Fruit fly (Drosophila melanogaster) whole organism, embryonic: ENCODE data around the gene Ugt316A1.
A peak's percentile ranks its signal among the peaks of the same experiment; 100 is the strongest.

Experiments used
- CG12104 ChIP-seq: fragments of 200-800 bp; sonication (Bioruptor generic); optimal IDR thresholded peaks from 3 replicates; lab custom pipeline; 2016; ENCODE audit warnings: missing biosample characterization, missing genetic modification characterization
- CG12769 ChIP-seq: fragments of 200-800 bp; sonication (Bioruptor generic); optimal IDR thresholded peaks from 2 replicates; lab custom pipeline; 2019; ENCODE audit warnings: missing biosample characterization, mild to moderate bottlenecking, missing genetic modification characterization, moderate library complexity
- CG13296 ChIP-seq: fragments of 200-800 bp; sonication (Bioruptor generic); optimal IDR thresholded peaks from 3 replicates; lab custom pipeline; 2018; ENCODE audit warnings: missing biosample characterization, mild to moderate bottlenecking, missing genetic modification characterization
- CG13624 ChIP-seq: fragments of 200-800 bp; sonication (Bioruptor generic); optimal IDR thresholded peaks from 2 replicates; lab custom pipeline; 2016; ENCODE audit warnings: missing biosample characterization, missing genetic modification characterization
- CG13894 ChIP-seq: fragments of 200-800 bp; sonication (Bioruptor generic); optimal IDR thresholded peaks from 3 replicates; lab custom pipeline; 2018; ENCODE audit warnings: missing biosample characterization, mild to moderate bottlenecking, missing genetic modification characterization, moderate library complexity
- CG14710 ChIP-seq: fragments of 200-800 bp; sonication (Bioruptor generic); optimal IDR thresholded peaks from 3 replicates; lab custom pipeline; 2019; ENCODE audit warnings: missing biosample characterization, mild to moderate bottlenecking, missing genetic modification characterization, moderate library complexity
- CG15011 ChIP-seq: fragments of 200-800 bp; sonication (Bioruptor generic); optimal IDR thresholded peaks from 3 replicates; lab custom pipeline; 2018; ENCODE audit warnings: missing biosample characterization, mild to moderate bottlenecking, missing genetic modification characterization
- CG15269 ChIP-seq: fragments of 200-800 bp; sonication (Bioruptor generic); optimal IDR thresholded peaks from 2 replicates; lab custom pipeline; 2018; ENCODE audit warnings: missing biosample characterization, mild to moderate bottlenecking, missing genetic modification characterization, moderate library complexity
- CG16863 ChIP-seq: fragments of 200-800 bp; sonication (Bioruptor generic); optimal IDR thresholded peaks from 3 replicates; lab custom pipeline; 2016; ENCODE audit warnings: missing biosample characterization, missing genetic modification characterization
- CG17359 ChIP-seq: fragments of 200-800 bp; sonication (Bioruptor generic); optimal IDR thresholded peaks from 3 replicates; lab custom pipeline; 2018; ENCODE audit warnings: missing biosample characterization, mild to moderate bottlenecking, missing genetic modification characterization, moderate library complexity
- CG17802 ChIP-seq: fragments of 200-800 bp; sonication (Bioruptor generic); optimal IDR thresholded peaks from 2 replicates; lab custom pipeline; 2018; ENCODE audit warnings: missing biosample characterization, mild to moderate bottlenecking, missing genetic modification characterization, moderate library complexity
- CG2116 ChIP-seq: fragments of 200-800 bp; sonication (Bioruptor generic); optimal IDR thresholded peaks from 3 replicates; lab custom pipeline; 2018; ENCODE audit warnings: missing biosample characterization, mild to moderate bottlenecking, missing genetic modification characterization
- CG32767 ChIP-seq: fragments of 200-800 bp; sonication (Bioruptor generic); IDR thresholded peaks from 2 replicates; pipeline ENCODE4 v1.3.6; 2022; ENCODE audit warnings: missing biosample characterization, missing genetic modification characterization
- CG4854 ChIP-seq: fragments of 200-800 bp; sonication (Bioruptor generic); optimal IDR thresholded peaks from 2 replicates; lab custom pipeline; 2016; ENCODE audit warnings: missing biosample characterization, missing genetic modification characterization, inconsistent platforms
- CG7786 ChIP-seq: fragments of 200-800 bp; sonication (Bioruptor generic); optimal IDR thresholded peaks from 2 replicates; lab custom pipeline; 2016; ENCODE audit warnings: missing biosample characterization, missing genetic modification characterization
- CG7987 ChIP-seq: fragments of 200-800 bp; sonication (Bioruptor generic); optimal IDR thresholded peaks from 2 replicates; lab custom pipeline; 2018; ENCODE audit warnings: missing biosample characterization, mild to moderate bottlenecking, missing genetic modification characterization, moderate library complexity
- CG8281 ChIP-seq: fragments of 200-800 bp; sonication (Bioruptor generic); optimal IDR thresholded peaks from 2 replicates; lab custom pipeline; 2018; ENCODE audit warnings: missing biosample characterization, mild to moderate bottlenecking, missing genetic modification characterization, moderate library complexity
- CG8290 ChIP-seq, 3 experiments: fragments of 200-800 bp; sonication (Bioruptor generic); optimal IDR thresholded peaks; 2 replicates each; lab custom pipeline; 2016 to 2019; ENCODE audit warnings: missing biosample characterization in 3 of 3, missing genetic modification characterization in 3 of 3, mild to moderate bottlenecking in 2 of 3, moderate library complexity in 1 of 3
- CG9609 ChIP-seq: fragments of 200-800 bp; sonication (Bioruptor generic); optimal IDR thresholded peaks from 3 replicates; lab custom pipeline; 2016; ENCODE audit warnings: missing biosample characterization, missing genetic modification characterization
- Chrac-16 ChIP-seq: fragments of 200-800 bp; sonication (Bioruptor generic); optimal IDR thresholded peaks from 3 replicates; lab custom pipeline; 2016; ENCODE audit warnings: missing biosample characterization, missing genetic modification characterization
- Dll ChIP-seq: fragments of 200-800 bp; sonication (Bioruptor generic); IDR thresholded peaks from 4 replicates; pipeline ENCODE4 v1.3.6; 2022; ENCODE audit warnings: missing biosample characterization, missing genetic modification characterization; ENCODE audit not compliant: partially characterized antibody
- Doc3 ChIP-seq: fragments of 200-800 bp; sonication (Bioruptor generic); IDR thresholded peaks from 3 replicates; pipeline ENCODE4 v1.3.6; 2022; ENCODE audit warnings: missing biosample characterization, missing genetic modification characterization; ENCODE audit not compliant: partially characterized antibody
- Eip74EF ChIP-seq, 2 experiments: fragments of 200-800 bp in 1 of 2; fragments of >200 bp in 1 of 2; sonication (Bioruptor generic) in 1 of 2; optimal IDR thresholded peaks; 2 replicates each; lab custom pipeline; 2017 to 2019; ENCODE audit warnings: missing biosample characterization in 2 of 2, missing genetic modification characterization in 2 of 2, mild to moderate bottlenecking in 1 of 2, moderate library complexity in 1 of 2
- Fer1 ChIP-seq: fragments of 200-800 bp; sonication (Bioruptor generic); optimal IDR thresholded peaks from 2 replicates; lab custom pipeline; 2017; ENCODE audit warnings: missing biosample characterization, mild to moderate bottlenecking, missing genetic modification characterization
- HmgZ ChIP-seq: fragments of 200-800 bp; sonication (Bioruptor generic); optimal IDR thresholded peaks from 2 replicates; lab custom pipeline; 2018; ENCODE audit warnings: missing biosample characterization, mild to moderate bottlenecking, missing genetic modification characterization
- Hmx ChIP-seq: fragments of 200-800 bp; sonication (Bioruptor generic); optimal IDR thresholded peaks from 2 replicates; lab custom pipeline; 2016; ENCODE audit warnings: missing biosample characterization, missing genetic modification characterization
- Med ChIP-seq: fragments of 200-800 bp; sonication (Bioruptor generic); peaks from one replicate; lab custom pipeline; 2016; ENCODE audit warnings: missing biosample characterization, missing genetic modification characterization, mild to moderate bottlenecking, inconsistent platforms, moderate library complexity
- Trl ChIP-seq, 3 experiments: fragments of >200 bp in 2 of 3; fragments of 200-800 bp in 1 of 3; sonication (Bioruptor generic) in 1 of 3; optimal IDR thresholded peaks; 2 replicates in 1 of 3; 3 replicates in 2 of 3; lab custom pipeline; 2016 to 2017; ENCODE audit warnings: missing biosample characterization in 1 of 3, missing genetic modification characterization in 1 of 3
- amos ChIP-seq: fragments of 200-800 bp; sonication (Bioruptor generic); IDR thresholded peaks from 2 replicates; pipeline ENCODE4 v1.3.6; 2022; ENCODE audit warnings: missing biosample characterization, missing genetic modification characterization; ENCODE audit not compliant: partially characterized antibody
- cato ChIP-seq: fragments of 200-800 bp; sonication (Bioruptor generic); optimal IDR thresholded peaks from 2 replicates; lab custom pipeline; 2016; ENCODE audit warnings: missing biosample characterization, missing genetic modification characterization, borderline replicate concordance
- ci ChIP-seq: fragments of 200-800 bp; sonication (Bioruptor generic); IDR thresholded peaks from 3 replicates; pipeline ENCODE4 v1.3.6; 2022; ENCODE audit warnings: missing biosample characterization, missing genetic modification characterization
- cwo ChIP-seq: fragments of 200-800 bp; sonication (Bioruptor generic); optimal IDR thresholded peaks from 3 replicates; lab custom pipeline; 2017; ENCODE audit warnings: missing biosample characterization, missing genetic modification characterization, mild to moderate bottlenecking, moderate library complexity, missing genetic modification reagents
- dysf ChIP-seq: fragments of 200-800 bp; sonication (Bioruptor generic); IDR thresholded peaks from 3 replicates; pipeline ENCODE4 v1.3.6; 2022; ENCODE audit warnings: missing biosample characterization, missing genetic modification characterization
- fd96Cb ChIP-seq: fragments of 200-800 bp; sonication (Bioruptor generic); optimal IDR thresholded peaks from 2 replicates; lab custom pipeline; 2018; ENCODE audit warnings: missing biosample characterization, mild to moderate bottlenecking, missing genetic modification characterization, moderate library complexity
- fu2 ChIP-seq: fragments of 200-800 bp; sonication (Bioruptor generic); optimal IDR thresholded peaks from 2 replicates; lab custom pipeline; 2016; ENCODE audit warnings: missing biosample characterization, missing genetic modification characterization
- gro ChIP-seq: fragments of 200-800 bp; sonication (Bioruptor generic); optimal IDR thresholded peaks from 2 replicates; lab custom pipeline; 2016; ENCODE audit warnings: missing biosample characterization, missing genetic modification characterization
- hkb ChIP-seq, 2 experiments: fragments of 200-800 bp in 1 of 2; fragments of >200 bp in 1 of 2; sonication (Bioruptor generic) in 1 of 2; IDR thresholded peaks in 1 of 2; optimal IDR thresholded peaks in 1 of 2; 2 replicates each; pipeline versions ENCODE4 v1.3.6 to Lab custom; 2017 to 2022; ENCODE audit warnings: missing biosample characterization in 1 of 2, missing genetic modification characterization in 1 of 2
- lbe ChIP-seq: fragments of 200-800 bp; sonication (Bioruptor generic); optimal IDR thresholded peaks from 2 replicates; lab custom pipeline; 2016; ENCODE audit warnings: missing biosample characterization, mild to moderate bottlenecking, missing genetic modification characterization
- nerfin-2 ChIP-seq: fragments of 200-800 bp; sonication (Bioruptor generic); IDR thresholded peaks from 2 replicates; pipeline ENCODE4 v1.3.6; 2022; ENCODE audit warnings: missing biosample characterization, missing genetic modification characterization; ENCODE audit not compliant: partially characterized antibody
- nom ChIP-seq: fragments of 200-800 bp; sonication (Bioruptor generic); optimal IDR thresholded peaks from 2 replicates; lab custom pipeline; 2017; ENCODE audit warnings: missing biosample characterization, missing genetic modification characterization, mild to moderate bottlenecking, moderate library complexity, missing genetic modification reagents
- repo ChIP-seq: fragments of 200-800 bp; sonication (Bioruptor generic); optimal IDR thresholded peaks from 2 replicates; lab custom pipeline; 2016; ENCODE audit warnings: missing biosample characterization, missing genetic modification characterization
- sd ChIP-seq: fragments of 200-800 bp; sonication (Bioruptor generic); optimal IDR thresholded peaks from 3 replicates; lab custom pipeline; 2018; ENCODE audit warnings: missing biosample characterization, mild to moderate bottlenecking, missing genetic modification characterization, moderate library complexity
- sens ChIP-seq: fragments of 200-800 bp; sonication (Bioruptor generic); peaks from one replicate; lab custom pipeline; 2016; ENCODE audit warnings: missing biosample characterization, missing genetic modification characterization
- sima ChIP-seq: fragments of 200-800 bp; sonication (Bioruptor generic); optimal IDR thresholded peaks from 2 replicates; lab custom pipeline; 2016; ENCODE audit warnings: missing biosample characterization, missing genetic modification characterization
- tap ChIP-seq: fragments of 200-800 bp; optimal IDR thresholded peaks from 3 replicates; lab custom pipeline; 2019; ENCODE audit warnings: missing biosample characterization, mild to moderate bottlenecking, missing genetic modification characterization, moderate library complexity
- vnd ChIP-seq: fragments of 200-800 bp; sonication (Bioruptor generic); IDR thresholded peaks from 3 replicates; pipeline ENCODE4 v1.3.6; 2022; ENCODE audit warnings: missing biosample characterization, missing genetic modification characterization; ENCODE audit not compliant: partially characterized antibody
- yki ChIP-seq: fragments of >200 bp; optimal IDR thresholded peaks from 3 replicates; lab custom pipeline; 2018

Gene Ugt316A1

DNA sequence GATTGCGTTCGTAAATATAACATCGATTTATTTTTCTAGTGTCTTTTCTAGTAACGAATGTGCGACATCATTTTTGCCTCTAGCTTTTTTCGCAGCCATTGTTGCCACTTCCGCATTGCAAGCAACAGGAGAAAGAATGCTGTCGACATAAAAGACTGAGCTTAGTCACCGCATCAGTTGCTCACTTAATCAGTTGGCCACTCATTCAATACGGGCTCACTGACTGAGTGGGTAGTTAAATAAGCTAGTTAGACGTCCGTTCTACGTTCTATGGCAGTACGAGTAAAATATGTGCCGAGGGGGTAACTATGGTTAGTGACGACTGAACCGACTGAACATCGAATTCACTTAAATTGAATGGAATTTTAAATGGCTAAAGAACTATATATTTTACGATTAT is 13.4 kb upstream of the Ugt316A1 start:
- TF ChIP-seq CG13296 (no peak), CG7987 (GFP tag; lab: Kevin White, UChicago) (no peak), hkb (optimal IDR thresholded peaks at IDR 0.05; lab: Kevin White, UChicago) (no peak), hkb (GFP tag; IDR thresholded peaks at IDR 0.05; lab: Robert Waterston, UW) (no peak), sima (GFP tag; lab: Kevin White, UChicago) (no peak), CG9609 (GFP tag; lab: Kevin White, UChicago) (no peak), CG8281 (tag; lab: Kevin White, UChicago) (peak; percentile 93), CG12104 (GFP tag; lab: Kevin White, UChicago) (no peak), sens (GFP tag; lab: Kevin White, UChicago) (peak; percentile 22), CG13894 (tag; lab: Kevin White, UChicago) (no peak), Chrac-16 (no peak), CG8290 (GFP tag; optimal IDR thresholded peaks at IDR 0.05; lab: Kevin White, UChicago) (no peak), CG8290 (tag; optimal IDR thresholded peaks at IDR 0.05; lab: Kevin White, UChicago) (no peak), tap (tag; lab: Kevin White, UChicago) (no peak), sd (no peak), Doc3 (GFP tag; lab: Robert Waterston, UW) (no peak), CG32767 (GFP tag; lab: Robert Waterston, UW) (no peak), CG15269 (tag; lab: Kevin White, UChicago) (peak; percentile 0), nerfin-2 (GFP tag; lab: Robert Waterston, UW) (no peak), CG17802 (tag; lab: Kevin White, UChicago) (no peak)

DNA sequence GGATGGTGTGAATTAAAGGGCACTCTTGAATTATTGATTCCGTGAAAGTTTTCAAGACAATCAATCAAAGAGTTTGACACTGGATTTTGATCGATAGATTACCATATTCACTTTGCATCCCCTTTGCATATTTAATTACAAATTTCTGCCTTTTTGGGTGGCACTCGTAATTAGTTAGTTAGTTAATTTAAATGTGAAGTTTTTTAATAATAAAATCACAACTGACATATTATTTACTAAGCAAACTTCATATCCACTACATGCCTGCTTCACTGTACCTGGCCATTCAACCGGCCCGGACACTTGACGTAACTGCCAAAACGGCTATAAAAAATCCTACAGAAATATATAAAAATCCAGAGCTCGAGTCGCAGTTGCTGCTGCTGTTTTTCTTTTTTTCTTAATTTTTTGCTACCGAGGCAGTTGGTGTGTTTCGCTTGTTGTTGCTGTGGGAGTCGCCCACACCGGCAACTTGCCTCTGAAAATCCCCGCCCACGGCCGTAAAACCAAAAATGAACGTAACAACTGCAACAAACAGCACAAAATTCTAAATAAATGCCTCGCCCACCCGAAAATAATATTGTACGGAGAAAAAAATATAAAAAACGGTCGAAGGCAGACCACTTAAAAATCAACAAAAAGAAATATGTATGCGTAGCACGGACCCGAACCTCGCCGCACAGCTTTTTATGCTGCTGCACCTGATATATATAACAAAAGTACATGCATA is 12.2 kb upstream of the Ugt316A1 start:
- TF ChIP-seq CG13624 (GFP tag; lab: Kevin White, UChicago): no peak
- no peak for TF ChIP-seq CG16863
- no peak for TF ChIP-seq Eip74EF (GFP tag; optimal IDR thresholded peaks at IDR 0.05; lab: Kevin White, UChicago)
- TF ChIP-seq Trl (optimal IDR thresholded peaks at IDR 0.05; lab: Kevin White, UChicago): no peak
- TF ChIP-seq Trl (GFP tag; optimal IDR thresholded peaks at IDR 0.05; lab: Kevin White, UChicago): no peak
- TF ChIP-seq Med (GFP tag; lab: Kevin White, UChicago): peak; percentile 68
- TF ChIP-seq Dll: no peak
- TF ChIP-seq ci (GFP tag; lab: Robert Waterston, UW): 0 out of 3 replicates have a peak, but pooled peaks have one; percentile 14
- TF ChIP-seq CG17359: no peak
- no peak for TF ChIP-seq Hmx (GFP tag; lab: Kevin White, UChicago)
- TF ChIP-seq CG12769: no peak
- no peak for TF ChIP-seq cwo (GFP tag; lab: Kevin White, UChicago)
- TF ChIP-seq repo (GFP tag; lab: Kevin White, UChicago): no peak
- TF ChIP-seq Fer1 (GFP tag; lab: Kevin White, UChicago): no peak
- no peak for TF ChIP-seq amos (GFP tag; lab: Robert Waterston, UW)
- TF ChIP-seq nom (GFP tag; lab: Kevin White, UChicago): peak; percentile 5
- no peak for TF ChIP-seq CG15011 (GFP tag; lab: Kevin White, UChicago)
- TF ChIP-seq yki (lab: Kevin White, UChicago): no peak
- no peak for TF ChIP-seq HmgZ (tag; lab: Kevin White, UChicago)
- no peak for TF ChIP-seq gro
- no peak for TF ChIP-seq cato (GFP tag; lab: Kevin White, UChicago)
- no peak for TF ChIP-seq vnd
- no peak for TF ChIP-seq fd96Cb (tag; lab: Kevin White, UChicago)
- TF ChIP-seq lbe (GFP tag; lab: Kevin White, UChicago): no peak
- no peak for TF ChIP-seq CG2116 (GFP tag; lab: Kevin White, UChicago)
- TF ChIP-seq dysf (GFP tag; lab: Robert Waterston, UW): no peak
- TF ChIP-seq CG4854: no peak
- no peak for TF ChIP-seq CG7786 (GFP tag; lab: Kevin White, UChicago)
- TF ChIP-seq fu2: no peak
- no peak for TF ChIP-seq CG14710 (tag; lab: Kevin White, UChicago)
